Worm (Caenorhabditis elegans): ENCODE data around the gene zyg-11.

The zyg-11 gene

ce11 chrII:8039416-8039815 lies 21.9 kb downstream of the zyg-11 start, which contains the start of the genes ubh-4 and algn-6 (continued):
- TF ChIP-seq F44E2.7 (GFP tag; IDR thresholded peaks at IDR 0.05) (no peak), dmd-6 (GFP tag; IDR thresholded peaks at IDR 0.05) (peak; percentile 27; the same call in 1 of the 2 replicates), vab-7 (GFP tag; IDR thresholded peaks at IDR 0.05) (0 out of 2 replicates have a peak, but pooled peaks have one; percentile 22), nhr-41 (GFP tag; IDR thresholded peaks at IDR 0.05) (no peak), hmg-1.1 (GFP tag; IDR thresholded peaks at IDR 0.05) (0 out of 2 replicates have a peak, but pooled peaks have one; percentile 19), mep-1 (tag; optimal IDR thresholded peaks at IDR 0.05) (peak; percentile 57), lin-13 (GFP tag; optimal IDR thresholded peaks at IDR 0.05) (no peak), nhr-77 (tag; optimal IDR thresholded peaks at IDR 0.05) (peak; percentile 48), nhr-42 (GFP tag; IDR thresholded peaks at IDR 0.05) (no peak), fkh-10 (GFP tag; optimal IDR thresholded peaks at IDR 0.05) (no peak), ZK337.2 (GFP tag; IDR thresholded peaks at IDR 0.05) (0 out of 2 replicates have a peak, but pooled peaks have one; percentile 4), ceh-28 (tag; optimal IDR thresholded peaks at IDR 0.05) (no peak), egl-27 (tag; optimal IDR thresholded peaks at IDR 0.05) (no peak), zag-1 (tag; optimal IDR thresholded peaks at IDR 0.05) (no peak), hlh-11 (tag; optimal IDR thresholded peaks at IDR 0.05) (peak; percentile 36), mes-2 (tag; optimal IDR thresholded peaks at IDR 0.05; ENCODE audit: poor library complexity, severe bottlenecking) (peak; percentile 95), dve-1 (tag; optimal IDR thresholded peaks at IDR 0.05; ENCODE audit: insufficient read depth) (peak; percentile 48), daf-19 (GFP tag; conservative IDR thresholded peaks at IDR 0.05) (no peak), fos-1 (tag; optimal IDR thresholded peaks at IDR 0.05) (no peak), zfp-3 (GFP tag; conservative IDR thresholded peaks at IDR 0.05) (no peak), gei-8 (GFP tag; optimal IDR thresholded peaks at IDR 0.05) (no peak), Y48G9A.11 (GFP tag; IDR thresholded peaks at IDR 0.05) (peak; percentile 34; the same call in 1 of the 2 replicates), tra-1 (GFP tag; IDR thresholded peaks at IDR 0.05) (no peak), D1046.2 (GFP tag; IDR thresholded peaks at IDR 0.05) (no peak), nhr-237 (tag; optimal IDR thresholded peaks at IDR 0.05) (no peak), pqm-1 (tag; optimal IDR thresholded peaks at IDR 0.05) (peak; percentile 17), Y5F2A.4 (GFP tag; optimal IDR thresholded peaks at IDR 0.05) (no peak), madf-9 (GFP tag; conservative IDR thresholded peaks at IDR 0.05) (no peak), daf-16 (GFP tag; optimal IDR thresholded peaks at IDR 0.05) (no peak), daf-16 (tag; optimal IDR thresholded peaks at IDR 0.05) (peak; percentile 38), tag-97 (GFP tag; IDR thresholded peaks at IDR 0.05) (no peak), zip-2 (tag; optimal IDR thresholded peaks at IDR 0.05) (no peak), F26F4.8 (GFP tag; conservative IDR thresholded peaks at IDR 0.05) (no peak), jun-1 (tag; optimal IDR thresholded peaks at IDR 0.05) (no peak), pha-4 (GFP tag; IDR thresholded peaks at IDR 0.05) (no peak), pha-4 (tag; optimal IDR thresholded peaks at IDR 0.05) (peak; percentile 8), madf-5 (GFP tag; IDR thresholded peaks at IDR 0.05) (no peak), aha-1 (tag) (no peak), T20F7.1 (GFP tag; optimal IDR thresholded peaks at IDR 0.05) (peak; percentile 90), php-3 (GFP tag; IDR thresholded peaks at IDR 0.05) (no peak), mxl-3 (GFP tag; optimal IDR thresholded peaks at IDR 0.05) (peak; percentile 38), rbr-2 (tag; optimal IDR thresholded peaks at IDR 0.05) (peak; percentile 36), unc-130 (GFP tag; optimal IDR thresholded peaks at IDR 0.05) (peak; percentile 96), F10B5.3 (tag; optimal IDR thresholded peaks at IDR 0.05) (no peak), nhr-10 (tag; optimal IDR thresholded peaks at IDR 0.05) (no peak), nhr-6 (tag; optimal IDR thresholded peaks at IDR 0.05) (peak; percentile 80), Y75B8A.6 (GFP tag; IDR thresholded peaks at IDR 0.05) (no peak), snpc-4 (tag; optimal IDR thresholded peaks at IDR 0.05) (no peak), nhr-102 (tag; optimal IDR thresholded peaks at IDR 0.05) (no peak), egl-43 (GFP tag; IDR thresholded peaks at IDR 0.05) (no peak), cey-2 (tag; optimal IDR thresholded peaks at IDR 0.05; ENCODE audit: borderline replicate concordance, insufficient read depth) (no peak)
